Worm (Caenorhabditis elegans): Measurements from ENCODE around the gene sdz-9.

Gene sdz-9

DNA sequence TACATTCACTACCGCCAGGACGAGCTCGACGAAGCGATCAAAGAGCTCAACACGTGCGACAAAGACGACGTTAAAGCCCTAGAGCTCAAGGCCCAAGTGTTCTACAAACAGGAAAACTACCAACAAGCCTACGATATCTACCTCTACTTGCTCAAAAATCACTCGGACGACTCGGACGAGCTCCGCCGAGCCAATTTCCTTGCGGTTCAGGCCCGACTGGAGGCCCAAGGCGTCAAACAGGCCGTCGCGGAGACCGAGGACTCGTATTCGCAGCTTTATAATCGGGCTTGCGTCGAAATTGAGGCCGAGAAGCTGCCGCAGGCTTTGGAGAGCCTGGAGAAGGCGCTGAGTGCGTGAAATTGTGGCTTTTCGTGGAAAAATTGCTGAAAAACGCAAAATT lies 14.4 kb upstream of the sdz-9 start:
- no peak for TF ChIP-seq unc-62 (GFP tag; optimal IDR thresholded peaks at IDR 0.05)

DNA sequence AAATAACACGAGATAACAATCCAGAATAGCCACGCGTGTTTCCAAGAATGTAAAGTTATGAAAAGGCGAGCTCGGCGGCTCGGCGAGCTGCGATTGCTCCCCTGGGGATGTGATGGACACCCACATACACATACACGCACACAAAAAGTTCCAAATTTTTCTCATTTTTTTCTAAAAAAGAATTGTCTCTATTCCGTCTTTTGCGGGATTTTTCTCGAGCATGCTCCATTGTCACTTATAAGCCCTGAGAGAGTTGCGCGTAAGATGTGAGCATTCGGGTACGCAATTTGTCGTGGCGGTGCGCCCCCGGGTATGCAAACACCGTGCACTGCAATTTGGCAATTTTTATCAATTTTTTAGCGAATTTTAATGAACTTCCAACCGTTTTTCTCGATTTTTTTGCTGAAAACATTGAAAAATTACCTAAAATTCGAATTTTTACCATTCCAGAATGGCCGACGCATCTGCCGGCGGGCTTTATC lies 13.6 kb upstream of the sdz-9 start, which contains the start of the genes F08D12.12 and srpa-72:
Gene F08D12.12, minus strand, starts transcription at position 51 of the 482 bp plus-strand sequence.
Gene srpa-72, plus strand, starts transcription at position 451 of the 482 bp plus-strand sequence.
- no peak for TF ChIP-seq unc-62 (GFP tag; optimal IDR thresholded peaks at IDR 0.05)

DNA sequence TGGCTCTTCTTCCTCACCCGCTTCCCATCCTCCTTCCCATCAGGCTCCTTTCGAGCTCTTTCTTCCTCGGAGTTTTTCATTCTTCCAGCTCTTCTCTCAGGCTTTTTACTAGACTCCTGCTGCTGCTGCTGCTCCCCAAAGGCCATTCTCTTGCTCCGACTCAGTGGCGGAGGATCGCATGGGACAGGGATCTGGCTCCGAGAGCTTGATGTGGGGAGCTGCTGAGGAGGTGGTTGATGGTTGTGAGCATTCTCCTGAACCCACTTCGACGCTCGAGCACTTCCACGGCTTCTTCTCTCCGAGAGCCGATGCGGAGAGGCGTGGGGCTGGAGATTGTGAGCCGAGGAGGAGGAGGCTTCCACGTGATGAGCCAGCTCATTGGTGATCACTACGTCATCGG lies 12.4 kb upstream of the sdz-9 start:
- TF ChIP-seq unc-62 (GFP tag; optimal IDR thresholded peaks at IDR 0.05): no peak

DNA sequence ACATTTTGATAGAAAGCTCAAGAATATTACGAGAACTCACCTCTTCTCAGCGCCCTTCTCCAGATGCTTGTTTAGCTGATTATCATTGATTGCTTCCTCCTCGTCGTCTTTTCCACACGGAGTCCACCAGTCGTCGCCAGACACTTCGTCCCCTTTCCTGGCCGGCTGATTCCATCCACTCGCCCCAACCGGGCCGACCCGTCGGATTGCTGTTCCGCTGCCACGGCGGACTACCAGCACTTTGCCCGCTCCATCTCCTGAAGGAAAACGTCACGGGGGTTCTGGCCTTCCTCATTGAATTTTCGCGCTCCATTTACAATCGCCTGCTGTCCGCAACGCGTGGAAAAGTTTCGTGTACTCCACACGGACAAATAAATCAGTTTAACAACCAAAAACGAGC lies 9.9 kb upstream of the sdz-9 start:
- TF ChIP-seq unc-62 (GFP tag; optimal IDR thresholded peaks at IDR 0.05): no peak

DNA sequence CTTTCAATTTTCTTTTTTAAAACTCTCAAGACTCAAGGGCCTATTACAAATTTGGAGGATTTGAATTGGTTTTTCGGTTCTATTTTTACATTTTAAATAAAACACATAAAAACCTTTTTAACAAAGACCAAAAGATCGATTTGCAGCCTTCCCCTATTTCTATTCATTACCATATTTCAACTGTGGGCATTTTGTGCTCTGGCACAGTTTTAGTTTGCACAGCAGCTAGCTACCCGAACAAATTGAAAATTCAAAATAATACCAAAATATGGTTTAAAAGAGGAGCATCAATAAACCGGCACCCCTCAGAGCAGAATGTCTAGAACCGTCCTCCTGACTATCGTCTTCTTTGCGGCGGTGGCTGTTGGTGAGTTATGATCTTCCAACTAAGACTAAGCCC lies 7.9 kb upstream of the sdz-9 start, which contains the start of gene F08D12.2:
Gene F08D12.2, plus strand, starts transcription at position 301 of the 400 bp plus-strand sequence.
- no peak for TF ChIP-seq unc-62 (GFP tag; optimal IDR thresholded peaks at IDR 0.05)

DNA sequence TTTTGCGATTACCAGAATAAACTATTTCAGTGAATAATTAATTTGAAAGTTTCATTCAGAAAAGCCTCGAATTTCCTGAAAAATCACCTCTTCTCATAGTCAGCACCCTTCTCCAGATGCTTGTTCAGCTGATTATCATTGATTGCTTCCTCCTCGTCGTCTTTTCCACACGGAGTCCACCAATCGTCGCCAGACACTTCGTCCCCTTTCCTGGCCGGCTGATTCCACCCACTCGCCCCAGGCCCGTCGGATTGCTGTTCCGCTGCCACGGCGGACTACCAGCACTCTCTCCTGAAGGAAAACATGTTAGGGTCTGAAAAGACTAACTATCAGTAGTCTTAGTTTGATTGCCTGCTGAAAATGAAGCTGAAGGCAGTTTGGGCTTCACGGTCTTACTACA lies 7.4 kb upstream of the sdz-9 start:
- TF ChIP-seq unc-62 (GFP tag; optimal IDR thresholded peaks at IDR 0.05): no peak

DNA sequence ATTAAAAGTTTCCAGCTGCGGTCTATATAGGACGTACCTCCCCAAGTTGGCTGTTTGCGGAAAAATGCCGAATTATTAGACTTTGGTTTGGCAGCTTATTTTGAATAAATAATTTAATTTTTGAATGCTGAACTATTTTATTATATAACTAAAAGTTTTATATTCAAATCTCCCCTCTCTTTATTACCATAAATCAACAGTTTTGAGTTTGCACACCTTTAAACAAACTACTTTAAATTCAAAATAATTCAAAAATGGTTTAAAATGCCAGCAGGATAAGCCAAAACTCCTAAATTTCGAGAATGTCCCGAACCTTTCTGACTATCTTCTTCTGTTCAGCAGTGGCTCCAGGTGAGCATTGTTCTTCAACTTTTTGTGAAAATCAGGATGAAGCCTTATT lies 5.8 kb upstream of the sdz-9 start, which contains the start of gene F08D12.3:
Gene F08D12.3, plus strand, starts transcription at position 301 of the 400 bp plus-strand sequence.
- no peak for TF ChIP-seq unc-62 (GFP tag; optimal IDR thresholded peaks at IDR 0.05)

DNA sequence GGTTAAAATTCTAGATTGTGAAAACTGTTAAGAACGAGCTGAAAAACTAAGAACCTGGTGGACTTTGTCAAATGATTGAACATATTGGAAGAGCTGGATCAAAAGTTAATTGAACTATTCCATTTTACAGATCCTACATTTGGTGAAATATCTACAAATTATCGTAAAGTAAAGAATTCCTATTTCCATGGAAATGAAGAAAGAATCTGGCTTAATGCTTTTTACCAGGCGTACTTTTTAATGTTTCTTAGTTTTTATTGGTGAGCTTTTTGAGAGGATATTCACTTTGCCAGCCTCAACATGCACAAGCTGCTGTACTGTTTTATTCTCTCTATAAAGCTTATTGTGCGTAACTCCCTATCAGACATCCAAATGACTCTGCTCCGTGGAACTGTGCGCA lies 4.4 kb upstream of the sdz-9 start, which contains the start of gene F08D12.4:
Gene F08D12.4, plus strand, starts transcription at position 301 of the 400 bp plus-strand sequence.
- no peak for TF ChIP-seq unc-62 (GFP tag; optimal IDR thresholded peaks at IDR 0.05)

DNA sequence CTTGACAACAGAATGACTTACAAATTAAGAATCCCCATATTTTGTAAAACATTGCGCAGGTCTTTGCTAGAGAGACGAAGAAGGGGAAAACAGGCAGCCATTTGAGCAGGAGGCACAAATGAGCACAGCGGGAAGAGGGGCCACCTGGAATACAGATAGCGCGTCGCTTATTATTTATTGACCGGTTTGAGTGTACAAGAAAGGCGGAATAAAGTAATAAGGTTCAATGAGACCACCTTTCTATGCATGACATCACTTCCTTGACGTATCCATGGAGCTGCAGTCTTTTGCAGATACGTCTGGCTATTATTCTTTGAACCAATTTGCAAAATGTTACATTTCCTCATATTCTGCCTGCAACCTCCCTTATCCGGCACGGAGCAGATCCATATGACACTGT lies 1.5 kb upstream of the sdz-9 start, which contains the start of gene fbxb-111:
Gene fbxb-111, minus strand, starts transcription at position 101 of the 400 bp plus-strand sequence.
- no peak for TF ChIP-seq unc-62 (GFP tag; optimal IDR thresholded peaks at IDR 0.05)

DNA sequence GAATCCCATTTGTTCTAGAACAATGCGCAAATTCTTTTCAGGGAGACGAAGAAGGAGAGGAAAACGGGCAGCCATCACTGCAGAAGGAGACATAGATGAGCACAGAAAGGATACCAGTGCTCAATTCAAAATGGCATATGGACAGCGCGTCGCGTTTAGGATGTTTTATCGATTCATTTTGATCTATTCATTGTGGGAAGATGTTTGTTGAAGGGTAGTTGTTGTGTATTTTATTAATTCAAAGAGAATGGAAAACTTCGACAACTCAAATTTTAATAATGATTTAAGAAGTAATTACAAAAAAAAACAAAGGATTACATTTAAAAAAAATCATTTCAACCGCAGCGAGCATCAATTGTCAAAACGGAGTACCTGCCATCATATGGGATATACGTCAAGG lies 1.3 kb downstream of the sdz-9 start, which contains the start of gene sdz-10:
Gene sdz-10, minus strand, starts transcription at position 101 of the 400 bp plus-strand sequence.
- no peak for TF ChIP-seq unc-62 (GFP tag; optimal IDR thresholded peaks at IDR 0.05)

DNA sequence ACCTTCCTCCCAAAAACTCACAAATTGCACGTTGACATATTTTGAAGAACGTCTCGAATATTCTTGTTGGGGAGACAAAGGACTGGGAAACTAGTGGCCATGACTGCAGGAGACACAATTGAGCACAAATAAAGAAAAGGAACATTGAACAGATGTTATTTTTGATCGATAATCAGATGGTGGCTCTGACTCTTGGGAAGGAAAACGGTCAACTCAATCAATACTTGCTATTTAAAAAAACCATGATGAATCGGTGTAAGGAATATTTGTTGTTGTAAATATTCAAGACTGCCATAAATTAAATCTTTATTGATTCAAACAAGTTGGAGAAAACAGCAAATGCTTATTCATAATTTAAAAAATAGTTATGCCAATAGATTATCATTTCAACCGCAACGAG lies 2.6 kb downstream of the sdz-9 start, which contains the start of gene fbxb-105:
Gene fbxb-105, minus strand, starts transcription at position 101 of the 400 bp plus-strand sequence.
- no peak for TF ChIP-seq unc-62 (GFP tag; optimal IDR thresholded peaks at IDR 0.05)

DNA sequence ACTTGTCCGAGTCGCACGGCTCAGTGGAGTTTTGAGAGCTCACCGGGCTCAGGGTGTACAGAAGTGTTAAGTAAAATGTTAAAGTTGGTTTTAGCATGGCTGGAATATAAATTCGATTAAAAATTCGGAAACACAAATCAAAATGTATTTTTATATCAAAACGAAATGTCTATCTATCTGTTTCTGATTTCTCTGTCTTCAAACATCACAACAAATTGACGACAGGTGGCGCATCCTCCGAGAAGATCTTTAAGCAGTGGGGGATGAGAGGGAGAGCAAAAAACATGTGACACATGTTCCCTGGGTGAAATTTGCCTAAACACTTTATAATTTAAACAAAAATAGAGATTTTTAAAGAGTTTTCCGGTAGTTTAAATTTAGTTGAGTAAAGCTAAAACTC lies 4.4 kb downstream of the sdz-9 start, which contains the start of gene F08D12.7:
Gene F08D12.7, minus strand, starts transcription at position 101 of the 400 bp plus-strand sequence.
- no peak for TF ChIP-seq unc-62 (GFP tag; optimal IDR thresholded peaks at IDR 0.05)

DNA sequence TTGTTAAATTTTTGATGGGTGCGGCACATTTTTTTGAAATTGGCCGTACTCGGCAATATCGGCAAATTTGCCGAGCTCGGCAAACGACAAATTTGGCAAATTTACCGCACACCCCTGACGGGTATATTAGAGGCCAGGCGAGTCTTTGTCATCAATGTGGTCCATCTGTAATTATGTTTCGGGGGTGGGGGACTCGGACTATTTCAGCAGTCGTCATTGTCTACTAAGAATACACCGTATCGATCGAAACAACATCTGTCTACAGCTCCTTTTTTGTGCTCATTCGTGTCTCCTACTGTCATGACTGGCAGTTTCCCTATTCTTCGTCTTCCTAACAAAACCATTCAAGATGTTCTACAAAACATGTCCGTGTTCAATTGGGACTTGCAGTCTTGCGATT lies 7.1 kb downstream of the sdz-9 start, which contains the start of gene F08D12.15:
Gene F08D12.15, plus strand, starts transcription at position 301 of the 400 bp plus-strand sequence.
- TF ChIP-seq unc-62 (GFP tag; optimal IDR thresholded peaks at IDR 0.05): no peak

DNA sequence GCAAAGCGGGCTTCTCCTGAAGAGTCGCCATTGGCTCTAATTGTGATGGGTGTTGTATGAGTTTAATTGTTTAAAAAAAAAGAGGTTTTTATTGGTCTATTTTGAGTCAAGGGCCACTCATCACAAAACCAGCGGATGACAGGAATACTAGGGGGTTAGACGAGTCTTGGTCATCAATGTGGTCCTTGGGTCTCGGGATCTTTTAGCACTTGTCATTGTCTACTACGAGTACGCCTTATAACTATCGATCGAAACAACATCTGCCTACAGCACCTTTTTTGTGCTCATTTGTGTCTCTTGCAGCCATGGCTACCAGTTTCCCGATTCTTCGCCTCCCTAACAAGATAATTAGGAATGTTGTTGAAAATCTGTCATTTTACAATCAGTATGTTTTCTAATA lies 8.8 kb downstream of the sdz-9 start, which contains the start of gene fbxb-108:
Gene fbxb-108, plus strand, starts transcription at position 301 of the 400 bp plus-strand sequence.
- no peak for TF ChIP-seq unc-62 (GFP tag; optimal IDR thresholded peaks at IDR 0.05)

DNA sequence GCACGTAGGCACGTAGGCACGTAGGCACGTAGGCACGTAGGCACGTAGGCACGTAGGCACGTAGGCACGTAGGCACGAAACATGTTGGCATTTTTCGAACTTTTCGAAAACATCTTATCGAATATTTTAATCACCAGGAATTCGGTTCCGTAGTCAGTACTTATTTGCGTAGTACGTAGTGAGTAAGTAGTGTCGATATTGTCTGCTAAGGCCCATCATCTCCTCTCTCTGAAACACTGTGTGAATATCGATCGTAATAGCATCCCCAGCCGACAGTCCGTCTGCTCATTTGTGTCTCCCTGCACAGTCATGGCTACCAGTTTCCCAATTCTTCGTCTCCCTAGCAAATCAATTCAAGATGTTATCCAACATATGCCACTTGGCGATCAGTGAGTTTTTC lies 11.3 kb downstream of the sdz-9 start, which contains the start of gene fbxb-106:
Gene fbxb-106, plus strand, starts transcription at position 301 of the 400 bp plus-strand sequence.
- no peak for TF ChIP-seq unc-62 (GFP tag; optimal IDR thresholded peaks at IDR 0.05)

DNA sequence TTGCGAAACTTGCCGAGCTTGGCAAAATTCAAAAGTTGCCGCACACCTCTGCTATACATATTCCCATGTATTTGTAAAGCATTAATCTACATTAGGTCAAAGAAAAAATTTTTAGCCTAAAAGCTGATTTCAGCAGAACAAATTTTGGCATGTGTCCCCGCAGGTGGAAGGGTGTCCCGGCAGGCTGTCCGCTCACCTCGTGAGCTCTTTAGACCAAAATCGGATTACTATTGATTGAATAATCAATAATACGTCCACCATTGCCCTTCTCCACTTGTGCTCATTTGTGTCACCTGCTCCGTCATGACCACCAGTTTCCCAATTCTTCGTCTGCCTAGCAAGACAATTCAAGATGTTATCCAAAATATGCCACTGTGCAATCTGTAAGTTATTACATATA lies 15.0 kb downstream of the sdz-9 start, which contains the start of gene fbxb-107:
Gene fbxb-107, plus strand, starts transcription at position 297 of the 400 bp plus-strand sequence.
- TF ChIP-seq unc-62 (GFP tag; optimal IDR thresholded peaks at IDR 0.05): no peak

DNA sequence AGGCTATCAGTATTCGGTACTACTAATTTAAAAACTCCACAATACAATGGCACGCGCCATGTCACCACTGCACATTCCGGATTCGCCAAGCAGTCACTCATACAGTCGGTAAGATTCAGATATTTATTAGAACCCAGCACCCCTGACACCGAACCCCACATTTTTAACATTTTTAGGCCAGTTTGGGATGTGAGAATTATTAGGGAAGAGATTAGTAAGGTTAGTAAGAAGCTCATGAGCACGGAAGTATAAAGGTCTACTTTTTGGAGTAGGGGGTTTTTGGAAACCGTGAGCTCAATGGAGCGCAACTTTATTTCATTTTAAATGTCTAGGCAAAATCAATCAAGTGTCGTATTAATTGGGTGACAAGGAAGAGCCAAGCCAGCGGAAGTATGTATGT lies 15.5 kb downstream of the sdz-9 start, which contains the start of gene F29A7.8:
Gene F29A7.8, minus strand, starts transcription at position 101 of the 400 bp plus-strand sequence.
- no peak for TF ChIP-seq unc-62 (GFP tag; optimal IDR thresholded peaks at IDR 0.05)
